Fruit fly (Drosophila melanogaster): Measurements from ENCODE around the gene CG32022.
A peak's percentile ranks its signal among the peaks of the same experiment; 100 is the strongest.

CG32022 gene

dm6 chr3L:8675029-8675544 is 46.0 kb downstream of the CG32022 start (continued):
- TF ChIP-seq Bgb (GFP tag; IDR thresholded peaks at IDR 0.05; ENCODE audit: partially characterized antibody): no peak
- peak; percentile 9; the same call in 1 of the 2 replicates for TF ChIP-seq CG14014 (GFP tag; IDR thresholded peaks at IDR 0.05)
- TF ChIP-seq CG7556 (GFP tag; optimal IDR thresholded peaks at IDR 0.05): no peak
- TF ChIP-seq CG9727 (GFP tag; optimal IDR thresholded peaks at IDR 0.05): no peak
- peak; percentile 16; the same call in 1 of the 2 replicates for TF ChIP-seq Atf6 (GFP tag; IDR thresholded peaks at IDR 0.05)
- no peak for TF ChIP-seq Fer1 (GFP tag; optimal IDR thresholded peaks at IDR 0.05)
- TF ChIP-seq BtbVII (GFP tag; optimal IDR thresholded peaks at IDR 0.05): no peak
- peak; percentile 22 for TF ChIP-seq CG6765 (GFP tag; optimal IDR thresholded peaks at IDR 0.05)
- TF ChIP-seq CG18011 (GFP tag; optimal IDR thresholded peaks at IDR 0.05): no peak
- no peak for TF ChIP-seq Max (GFP tag; optimal IDR thresholded peaks at IDR 0.05)
- no peak for TF ChIP-seq zen (tag; optimal IDR thresholded peaks at IDR 0.05)
- no peak for TF ChIP-seq H15 (GFP tag; IDR thresholded peaks at IDR 0.05)
- TF ChIP-seq CG13624 (GFP tag; optimal IDR thresholded peaks at IDR 0.05): no peak
- no peak for TF ChIP-seq D19B (GFP tag; optimal IDR thresholded peaks at IDR 0.05)
- TF ChIP-seq CG33213 (GFP tag; optimal IDR thresholded peaks at IDR 0.05): no peak
- TF ChIP-seq CG18262 (tag; optimal IDR thresholded peaks at IDR 0.05): no peak
- 0 out of 3 replicates have a peak, but pooled peaks have one; percentile 7 for TF ChIP-seq Opbp (GFP tag; IDR thresholded peaks at IDR 0.05; ENCODE audit: partially characterized antibody)
- no peak for TF ChIP-seq pum (GFP tag; optimal IDR thresholded peaks at IDR 0.05)
- no peak for TF ChIP-seq CG3407 (GFP tag; optimal IDR thresholded peaks at IDR 0.05)
- TF ChIP-seq hkb (optimal IDR thresholded peaks at IDR 0.05): no peak
- no peak for TF ChIP-seq hkb (GFP tag; IDR thresholded peaks at IDR 0.05)
- TF ChIP-seq CkIIα-i1 (GFP tag; IDR thresholded peaks at IDR 0.05): no peak
- TF ChIP-seq Mes4 (GFP tag; optimal IDR thresholded peaks at IDR 0.05): no peak
- TF ChIP-seq twi (tag; optimal IDR thresholded peaks at IDR 0.05): no peak
- TF ChIP-seq ken (GFP tag; IDR thresholded peaks at IDR 0.05): no peak
- no peak for TF ChIP-seq gfzf (GFP tag; optimal IDR thresholded peaks at IDR 0.05)
- TF ChIP-seq tin (GFP tag; optimal IDR thresholded peaks at IDR 0.05): no peak
- no peak for TF ChIP-seq HLHmδ (GFP tag; optimal IDR thresholded peaks at IDR 0.05)
- TF ChIP-seq CG3838 (GFP tag; optimal IDR thresholded peaks at IDR 0.05): no peak
- TF ChIP-seq CG10654 (GFP tag; optimal IDR thresholded peaks at IDR 0.05): no peak
- no peak for TF ChIP-seq CG8478 (optimal IDR thresholded peaks at IDR 0.05)
- TF ChIP-seq CG1603 (tag; optimal IDR thresholded peaks at IDR 0.05): no peak
- TF ChIP-seq CG43689 (GFP tag; IDR thresholded peaks at IDR 0.05): 0 out of 2 replicates have a peak, but pooled peaks have one; percentile 11
- no peak for TF ChIP-seq fd96Cb (tag; optimal IDR thresholded peaks at IDR 0.05)
- no peak for TF ChIP-seq sens-2 (GFP tag; IDR thresholded peaks at IDR 0.05)
- TF ChIP-seq CG17359 (tag; optimal IDR thresholded peaks at IDR 0.05): no peak
- peak; percentile 5 for TF ChIP-seq CG7786 (GFP tag; optimal IDR thresholded peaks at IDR 0.05)
- TF ChIP-seq slou (GFP tag; optimal IDR thresholded peaks at IDR 0.05): no peak
- peak; percentile 36; the same call in 1 of the 3 replicates for TF ChIP-seq CG6175 (GFP tag; IDR thresholded peaks at IDR 0.05)
- no peak for TF ChIP-seq Hr39 (optimal IDR thresholded peaks at IDR 0.05)
- TF ChIP-seq CG3281 (GFP tag; optimal IDR thresholded peaks at IDR 0.05): peak; percentile 24
- TF ChIP-seq CG16813 (GFP tag; IDR thresholded peaks at IDR 0.05; ENCODE audit: partially characterized antibody): no peak
- no peak for TF ChIP-seq br (optimal IDR thresholded peaks at IDR 0.05)
- no peak for TF ChIP-seq CG10959 (GFP tag; IDR thresholded peaks at IDR 0.05)
- TF ChIP-seq Hmx (GFP tag; optimal IDR thresholded peaks at IDR 0.05): no peak
- TF ChIP-seq CG2116 (GFP tag; optimal IDR thresholded peaks at IDR 0.05): no peak
- TF ChIP-seq CG4282 (GFP tag; optimal IDR thresholded peaks at IDR 0.05): no peak
- TF ChIP-seq CG10147 (GFP tag; optimal IDR thresholded peaks at IDR 0.05): peak; percentile 25
- TF ChIP-seq Gsc (GFP tag; IDR thresholded peaks at IDR 0.05): no peak
- TF ChIP-seq crc (GFP tag; optimal IDR thresholded peaks at IDR 0.05): no peak
- TF ChIP-seq seq (GFP tag; IDR thresholded peaks at IDR 0.05): no peak
- no peak for TF ChIP-seq CG15696 (tag; optimal IDR thresholded peaks at IDR 0.05)
- TF ChIP-seq cg (GFP tag; optimal IDR thresholded peaks at IDR 0.05): no peak
